Fruit fly (Drosophila melanogaster) whole organism, embryonic: ENCODE data around the gene CG6830.

ENCODE experiments used
- CG10267 ChIP-seq: fragments of 200-800 bp; sonication (Bioruptor generic); optimal IDR thresholded peaks from 2 replicates; lab custom pipeline; 2018; ENCODE audit warnings: missing biosample characterization, mild to moderate bottlenecking, missing genetic modification characterization, moderate library complexity
- CG10321 ChIP-seq: fragments of 200-800 bp; sonication (Bioruptor generic); IDR thresholded peaks from 2 replicates; pipeline ENCODE4 v1.3.6; 2022; ENCODE audit warnings: missing biosample characterization, missing genetic modification characterization
- CG10462 ChIP-seq: fragments of 200-800 bp; sonication (Bioruptor generic); optimal IDR thresholded peaks from 2 replicates; lab custom pipeline; 2016; ENCODE audit warnings: missing biosample characterization, missing genetic modification characterization
- CG10959 ChIP-seq: fragments of 200-800 bp; sonication (Bioruptor generic); IDR thresholded peaks from 2 replicates; pipeline ENCODE4 v1.3.6; 2022; ENCODE audit warnings: missing biosample characterization, missing genetic modification characterization
- CG11247 ChIP-seq: fragments of 200-800 bp; sonication (Bioruptor generic); IDR thresholded peaks from 2 replicates; pipeline ENCODE4 v1.3.6; 2022; ENCODE audit warnings: missing biosample characterization, missing genetic modification characterization
- CG12219 ChIP-seq: fragments of 200-800 bp; sonication (Bioruptor generic); optimal IDR thresholded peaks from 3 replicates; lab custom pipeline; 2018; ENCODE audit warnings: missing biosample characterization, mild to moderate bottlenecking, missing genetic modification characterization
- CG12299 ChIP-seq: fragments of 200-800 bp; sonication (Bioruptor generic); optimal IDR thresholded peaks from 2 replicates; lab custom pipeline; 2018; ENCODE audit warnings: missing biosample characterization, mild to moderate bottlenecking, missing genetic modification characterization
- CG12391 ChIP-seq: fragments of 200-800 bp; sonication (Bioruptor generic); optimal IDR thresholded peaks from 3 replicates; lab custom pipeline; 2018; ENCODE audit warnings: missing biosample characterization, mild to moderate bottlenecking, missing genetic modification characterization, moderate library complexity
- CG13424 ChIP-seq: fragments of 200-800 bp; sonication (Bioruptor generic); optimal IDR thresholded peaks from 2 replicates; lab custom pipeline; 2019; ENCODE audit warnings: missing biosample characterization, mild to moderate bottlenecking, missing genetic modification characterization, moderate library complexity
- CG14860 ChIP-seq: fragments of 200-800 bp; sonication (Bioruptor generic); IDR thresholded peaks from 3 replicates; pipeline ENCODE4 v1.3.6; 2022; ENCODE audit warnings: missing biosample characterization, missing genetic modification characterization; ENCODE audit not compliant: partially characterized antibody
- CG15073 ChIP-seq: fragments of 200-800 bp; sonication (Bioruptor generic); optimal IDR thresholded peaks from 2 replicates; lab custom pipeline; 2016; ENCODE audit warnings: missing biosample characterization, missing genetic modification characterization
- CG1529 ChIP-seq: fragments of 200-800 bp; sonication (Bioruptor generic); optimal IDR thresholded peaks from 3 replicates; lab custom pipeline; 2018; ENCODE audit warnings: missing biosample characterization, missing genetic modification characterization
- CG1603 ChIP-seq: fragments of 200-800 bp; sonication (Bioruptor generic); optimal IDR thresholded peaks from 2 replicates; lab custom pipeline; 2019; ENCODE audit warnings: missing biosample characterization, mild to moderate bottlenecking, missing genetic modification characterization, moderate library complexity
- CG16863 ChIP-seq: fragments of 200-800 bp; sonication (Bioruptor generic); optimal IDR thresholded peaks from 3 replicates; lab custom pipeline; 2016; ENCODE audit warnings: missing biosample characterization, missing genetic modification characterization
- CG18011 ChIP-seq: fragments of 200-800 bp; sonication (Bioruptor generic); optimal IDR thresholded peaks from 2 replicates; lab custom pipeline; 2017; ENCODE audit warnings: missing biosample characterization, missing genetic modification characterization, mild to moderate bottlenecking, moderate library complexity, missing genotype
- CG31388 ChIP-seq: fragments of 200-800 bp; sonication (Bioruptor generic); optimal IDR thresholded peaks from 2 replicates; lab custom pipeline; 2016; ENCODE audit warnings: missing biosample characterization, missing genetic modification characterization
- CG3163 ChIP-seq: fragments of 200-800 bp; sonication (Bioruptor generic); optimal IDR thresholded peaks from 3 replicates; lab custom pipeline; 2016; ENCODE audit warnings: missing biosample characterization, missing genetic modification characterization
- CG4730 ChIP-seq: fragments of 200-800 bp; sonication (Bioruptor generic); IDR thresholded peaks from 2 replicates; pipeline ENCODE4 v1.3.6; 2022; ENCODE audit warnings: missing biosample characterization, missing genetic modification characterization
- CG8290 ChIP-seq, 3 experiments: fragments of 200-800 bp; sonication (Bioruptor generic); optimal IDR thresholded peaks; 2 replicates each; lab custom pipeline; 2016 to 2019; ENCODE audit warnings: missing biosample characterization in 3 of 3, missing genetic modification characterization in 3 of 3, mild to moderate bottlenecking in 2 of 3, moderate library complexity in 1 of 3
- CG8359 ChIP-seq: fragments of 200-800 bp; sonication (Bioruptor generic); optimal IDR thresholded peaks from 2 replicates; lab custom pipeline; 2017; ENCODE audit warnings: missing biosample characterization, mild to moderate bottlenecking, missing genetic modification characterization, borderline replicate concordance
- CG8924 ChIP-seq: fragments of 200-800 bp; optimal IDR thresholded peaks from 3 replicates; lab custom pipeline; 2019; ENCODE audit warnings: missing biosample characterization, mild to moderate bottlenecking, missing genetic modification characterization, moderate library complexity
- CHES-1-like ChIP-seq: fragments of 200-800 bp; sonication (Bioruptor generic); optimal IDR thresholded peaks from 2 replicates; lab custom pipeline; 2016; ENCODE audit warnings: missing biosample characterization, missing genetic modification characterization
- D19A ChIP-seq: fragments of 200-800 bp; optimal IDR thresholded peaks from 3 replicates; lab custom pipeline; 2019; ENCODE audit warnings: missing biosample characterization, mild to moderate bottlenecking, missing genetic modification characterization, moderate library complexity
- Dfd ChIP-seq, 2 experiments: fragments of >200 bp; optimal IDR thresholded peaks; 2 replicates each; lab custom pipeline; 2017; ENCODE audit warnings: missing biosample characterization in 2 of 2, missing genetic modification characterization in 2 of 2
- Fer2 ChIP-seq: fragments of 200-800 bp; sonication (Bioruptor generic); optimal IDR thresholded peaks from 2 replicates; lab custom pipeline; 2018; ENCODE audit warnings: missing biosample characterization, mild to moderate bottlenecking, missing genetic modification characterization, moderate library complexity
- MTF-1 ChIP-seq: fragments of 200-800 bp; sonication (Bioruptor generic); optimal IDR thresholded peaks from 2 replicates; lab custom pipeline; 2018; ENCODE audit warnings: missing biosample characterization, mild to moderate bottlenecking, missing genetic modification characterization, borderline replicate concordance
- Myb ChIP-seq: fragments of 200-800 bp; sonication (Bioruptor generic); optimal IDR thresholded peaks from 2 replicates; lab custom pipeline; 2016; ENCODE audit warnings: missing biosample characterization, missing genetic modification characterization
- Oli ChIP-seq: fragments of 200-800 bp; sonication (Bioruptor generic); optimal IDR thresholded peaks from 2 replicates; lab custom pipeline; 2018; ENCODE audit warnings: missing biosample characterization, mild to moderate bottlenecking, missing genetic modification characterization, moderate library complexity
- PHDP ChIP-seq: fragments of 200-800 bp; sonication (Bioruptor generic); optimal IDR thresholded peaks from 3 replicates; lab custom pipeline; 2018; ENCODE audit warnings: missing biosample characterization, mild to moderate bottlenecking, missing genetic modification characterization, moderate library complexity
- Ravus ChIP-seq: fragments of 200-800 bp; sonication (Bioruptor generic); IDR thresholded peaks from 2 replicates; pipeline ENCODE4 v1.3.6; 2022; ENCODE audit warnings: missing biosample characterization, missing genetic modification characterization
- Sry-β ChIP-seq: fragments of 200-800 bp; sonication (Bioruptor generic); optimal IDR thresholded peaks from 2 replicates; lab custom pipeline; 2018; ENCODE audit warnings: missing biosample characterization, mild to moderate bottlenecking, missing genetic modification characterization, moderate library complexity
- al ChIP-seq: fragments of 200-800 bp; sonication (Bioruptor generic); IDR thresholded peaks from 2 replicates; pipeline ENCODE4 v1.3.6; 2022; ENCODE audit warnings: missing biosample characterization, missing genetic modification characterization
- bcd ChIP-seq: fragments of 200-800 bp; sonication (Bioruptor generic); optimal IDR thresholded peaks from 2 replicates; lab custom pipeline; 2017; ENCODE audit warnings: missing biosample characterization, mild to moderate bottlenecking, missing genetic modification characterization
- bowl ChIP-seq: fragments of 200-800 bp; sonication (Bioruptor generic); IDR thresholded peaks from 2 replicates; pipeline ENCODE4 v1.3.6; 2022; ENCODE audit warnings: missing biosample characterization, missing genetic modification characterization
- btn ChIP-seq: fragments of 200-800 bp; sonication (Bioruptor generic); optimal IDR thresholded peaks from 2 replicates; lab custom pipeline; 2016; ENCODE audit warnings: missing biosample characterization, missing genetic modification characterization
- chinmo ChIP-seq: fragments of 200-800 bp; sonication (Bioruptor generic); IDR thresholded peaks from 4 replicates; pipeline ENCODE4 v1.3.6; 2022; ENCODE audit warnings: missing biosample characterization, missing genetic modification characterization; ENCODE audit not compliant: partially characterized antibody
- chm ChIP-seq: fragments of 200-800 bp; sonication (Bioruptor generic); IDR thresholded peaks from 2 replicates; pipeline ENCODE4 v1.3.6; 2022; ENCODE audit warnings: missing biosample characterization, missing genetic modification characterization
- chn ChIP-seq: fragments of 200-800 bp; sonication (Bioruptor generic); optimal IDR thresholded peaks from 2 replicates; lab custom pipeline; 2016; ENCODE audit warnings: missing biosample characterization, missing genetic modification characterization
- dati ChIP-seq: fragments of 200-800 bp; sonication (Bioruptor generic); IDR thresholded peaks from 2 replicates; pipeline ENCODE4 v1.3.6; 2022; ENCODE audit warnings: missing biosample characterization, missing genetic modification characterization
- exex ChIP-seq: fragments of 200-800 bp; sonication (Bioruptor generic); optimal IDR thresholded peaks from 4 replicates; lab custom pipeline; 2018; ENCODE audit warnings: missing biosample characterization, mild to moderate bottlenecking, missing genetic modification characterization, moderate library complexity
- gcm ChIP-seq: fragments of 200-800 bp; sonication (Bioruptor generic); optimal IDR thresholded peaks from 2 replicates; lab custom pipeline; 2019; ENCODE audit warnings: missing biosample characterization, mild to moderate bottlenecking, missing genetic modification characterization, moderate library complexity
- hkb ChIP-seq, 2 experiments: fragments of 200-800 bp in 1 of 2; fragments of >200 bp in 1 of 2; sonication (Bioruptor generic) in 1 of 2; IDR thresholded peaks in 1 of 2; optimal IDR thresholded peaks in 1 of 2; 2 replicates each; pipeline versions ENCODE4 v1.3.6 to Lab custom; 2017 to 2022; ENCODE audit warnings: missing biosample characterization in 1 of 2, missing genetic modification characterization in 1 of 2
- jumu ChIP-seq: fragments of 200-800 bp; sonication (Bioruptor generic); optimal IDR thresholded peaks from 3 replicates; lab custom pipeline; 2016; ENCODE audit warnings: missing biosample characterization, missing genetic modification characterization
- lilli ChIP-seq: fragments of 200-800 bp; sonication (Bioruptor generic); optimal IDR thresholded peaks from 3 replicates; lab custom pipeline; 2016; ENCODE audit warnings: missing biosample characterization, missing genetic modification characterization
- pb ChIP-seq: fragments of 200-800 bp; sonication (Bioruptor generic); optimal IDR thresholded peaks from 3 replicates; lab custom pipeline; 2016; ENCODE audit warnings: missing biosample characterization, missing genetic modification characterization
- ro ChIP-seq: fragments of 200-800 bp; sonication (Bioruptor generic); IDR thresholded peaks from 2 replicates; pipeline ENCODE4 v1.3.6; 2022; ENCODE audit warnings: missing biosample characterization, missing genetic modification characterization
- sna ChIP-seq: fragments of 200-800 bp; sonication (Bioruptor generic); IDR thresholded peaks from 2 replicates; pipeline ENCODE4 v1.3.6; 2022; ENCODE audit warnings: missing biosample characterization, missing genetic modification characterization; ENCODE audit not compliant: partially characterized antibody
- so ChIP-seq: fragments of 200-800 bp; sonication (Bioruptor generic); IDR thresholded peaks from 3 replicates; pipeline ENCODE4 v1.3.6; 2022; ENCODE audit warnings: missing biosample characterization, missing genetic modification characterization
- toy ChIP-seq: fragments of 200-800 bp; sonication (Bioruptor generic); IDR thresholded peaks from 2 replicates; pipeline ENCODE4 v1.3.6; 2022; ENCODE audit warnings: missing biosample characterization, missing genetic modification characterization
- z ChIP-seq: fragments of 200-800 bp; sonication (Bioruptor generic); IDR thresholded peaks from 3 replicates; pipeline ENCODE4 v1.3.6; 2022; ENCODE audit warnings: missing biosample characterization, missing genetic modification characterization
- zf30C ChIP-seq: fragments of 200-800 bp; sonication (Bioruptor generic); optimal IDR thresholded peaks from 3 replicates; lab custom pipeline; 2018; ENCODE audit warnings: missing biosample characterization, mild to moderate bottlenecking, missing genetic modification characterization

Gene CG6830

DNA sequence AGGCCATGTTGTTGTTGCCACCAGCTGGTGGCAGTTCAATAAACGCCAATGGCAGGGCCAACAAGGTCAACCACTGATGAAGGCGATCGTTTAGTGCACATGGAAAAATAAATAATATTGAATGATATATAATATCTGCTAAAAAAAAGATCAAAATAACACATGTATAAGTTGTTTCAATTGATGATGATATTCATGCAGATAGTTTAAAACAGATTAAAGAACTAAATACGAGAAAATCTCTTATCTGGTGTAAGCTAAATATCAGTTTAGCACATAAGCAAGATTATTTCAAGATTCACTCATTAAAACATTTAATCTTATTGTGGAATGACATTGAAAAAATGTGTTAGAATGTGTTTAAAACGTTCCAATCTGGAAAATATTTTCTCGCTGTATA, 20.7 kb downstream of the CG6830 start (continued):
- no peak for TF ChIP-seq hkb (optimal IDR thresholded peaks at IDR 0.05; lab: Kevin White, UChicago)
- TF ChIP-seq hkb (GFP tag; IDR thresholded peaks at IDR 0.05; lab: Robert Waterston, UW), result peak; percentile 38; the same call in 1 of the 2 replicates
- no peak for TF ChIP-seq bowl
- no peak for TF ChIP-seq CG10959 (GFP tag; lab: Robert Waterston, UW)
- TF ChIP-seq so (GFP tag; lab: Robert Waterston, UW), result no peak
- no peak for TF ChIP-seq chm (GFP tag; lab: Robert Waterston, UW)
- TF ChIP-seq CG31388 (GFP tag; lab: Kevin White, UChicago), result no peak
- TF ChIP-seq btn, result no peak
- no peak for TF ChIP-seq exex
- no peak for TF ChIP-seq toy (GFP tag; lab: Robert Waterston, UW)
- no peak for TF ChIP-seq CG15073 (GFP tag; lab: Kevin White, UChicago)
- TF ChIP-seq jumu (GFP tag; lab: Kevin White, UChicago), result no peak
- no peak for TF ChIP-seq Myb (GFP tag; lab: Kevin White, UChicago)
- peak; percentile 65 for TF ChIP-seq CG12391 (tag; lab: Kevin White, UChicago)
- no peak for TF ChIP-seq CG10321 (GFP tag; lab: Robert Waterston, UW)
- no peak for TF ChIP-seq CG16863 (GFP tag; lab: Kevin White, UChicago)
- TF ChIP-seq chinmo, result no peak; the same call in 3 of the 4 replicates
- TF ChIP-seq Sry-β (GFP tag; lab: Kevin White, UChicago), result no peak
- TF ChIP-seq CG10267 (tag; lab: Kevin White, UChicago), result peak; percentile 34
- TF ChIP-seq CG18011, result no peak
- no peak for TF ChIP-seq CG3163 (GFP tag; lab: Kevin White, UChicago)
- peak; percentile 12 for TF ChIP-seq CG1603 (tag; lab: Kevin White, UChicago)
- peak; percentile 32 for TF ChIP-seq PHDP (tag; lab: Kevin White, UChicago)
- TF ChIP-seq pb, result no peak
- TF ChIP-seq D19A, result peak; percentile 50
- peak; percentile 7 for TF ChIP-seq bcd (GFP tag; lab: Kevin White, UChicago)
- TF ChIP-seq CG10462 (GFP tag; lab: Kevin White, UChicago), result no peak
- no peak for TF ChIP-seq Fer2 (tag; lab: Kevin White, UChicago)
- no peak for TF ChIP-seq dati
- no peak for TF ChIP-seq CHES-1-like (GFP tag; lab: Kevin White, UChicago)
- peak; percentile 69 for TF ChIP-seq CG8924
- peak; percentile 4 for TF ChIP-seq CG12219 (GFP tag; lab: Kevin White, UChicago)
- TF ChIP-seq Ravus (GFP tag; lab: Robert Waterston, UW), result no peak
- no peak for TF ChIP-seq al (GFP tag; lab: Robert Waterston, UW)
- TF ChIP-seq CG8290 (GFP tag; optimal IDR thresholded peaks at IDR 0.05; lab: Kevin White, UChicago), result no peak
- TF ChIP-seq CG8290 (tag; optimal IDR thresholded peaks at IDR 0.05; lab: Kevin White, UChicago), result peak in 1 of 2 experiments; percentile 9
- TF ChIP-seq Dfd (GFP tag; optimal IDR thresholded peaks at IDR 0.05; lab: Kevin White, UChicago), result no peak
- TF ChIP-seq lilli (GFP tag; lab: Kevin White, UChicago), result no peak
- TF ChIP-seq zf30C (GFP tag; lab: Kevin White, UChicago), result no peak
- TF ChIP-seq z (GFP tag; lab: Robert Waterston, UW), result no peak
- no peak for TF ChIP-seq chn (GFP tag; lab: Kevin White, UChicago)
- no peak for TF ChIP-seq ro (GFP tag; lab: Robert Waterston, UW)
- peak; percentile 27 for TF ChIP-seq gcm (GFP tag; lab: Kevin White, UChicago)
- TF ChIP-seq MTF-1 (GFP tag; lab: Kevin White, UChicago), result no peak
- TF ChIP-seq CG8359 (GFP tag; lab: Kevin White, UChicago), result no peak
- TF ChIP-seq CG1529 (GFP tag; lab: Kevin White, UChicago), result no peak
- peak; percentile 70 for TF ChIP-seq Oli (tag; lab: Kevin White, UChicago)
- no peak for TF ChIP-seq CG11247 (GFP tag; lab: Robert Waterston, UW)
- TF ChIP-seq sna, result no peak
- TF ChIP-seq CG12299, result no peak
- peak; percentile 65 for TF ChIP-seq CG13424 (tag; lab: Kevin White, UChicago)
- no peak for TF ChIP-seq CG4730 (GFP tag; lab: Robert Waterston, UW)
- TF ChIP-seq CG14860 (GFP tag; lab: Robert Waterston, UW), result no peak
